Fruit fly (Drosophila melanogaster): ENCODE results near the gene Syx4.

- TF ChIP-seq CG34367 (tag; optimal IDR thresholded peaks at IDR 0.05) (peak; percentile 89), D1 (tag; optimal IDR thresholded peaks at IDR 0.05) (peak; percentile 64), CG12605 (GFP tag; IDR thresholded peaks at IDR 0.05) (peak; percentile 96), Pif1A (GFP tag; optimal IDR thresholded peaks at IDR 0.05) (peak; percentile 91), Ets98B (GFP tag; IDR thresholded peaks at IDR 0.05) (peak; percentile 96), gl (tag; optimal IDR thresholded peaks at IDR 0.05) (peak; percentile 78), CG14655 (GFP tag; optimal IDR thresholded peaks at IDR 0.05) (peak; percentile 89), CG4496 (GFP tag; IDR thresholded peaks at IDR 0.05) (peak; percentile 98), CG15710 (tag; optimal IDR thresholded peaks at IDR 0.05) (peak; percentile 90), CG10348 (GFP tag; IDR thresholded peaks at IDR 0.05) (peak; percentile 76), Pif1B (GFP tag; optimal IDR thresholded peaks at IDR 0.05) (peak; percentile 92), rn (GFP tag; IDR thresholded peaks at IDR 0.05) (peak; percentile 86), CG32121 (GFP tag; IDR thresholded peaks at IDR 0.05) (peak; percentile 94), CG13204 (GFP tag; optimal IDR thresholded peaks at IDR 0.05) (peak; percentile 30)
Observed at dm6 chrX:2744042-2744441, at the start of gene Syx4.

Data from whole organism, pupa.